Fruit fly (Drosophila melanogaster): ENCODE measurements around the gene dnk.
A peak's percentile ranks its signal among the peaks of the same experiment; 100 is the strongest.

Gene dnk

DNA sequence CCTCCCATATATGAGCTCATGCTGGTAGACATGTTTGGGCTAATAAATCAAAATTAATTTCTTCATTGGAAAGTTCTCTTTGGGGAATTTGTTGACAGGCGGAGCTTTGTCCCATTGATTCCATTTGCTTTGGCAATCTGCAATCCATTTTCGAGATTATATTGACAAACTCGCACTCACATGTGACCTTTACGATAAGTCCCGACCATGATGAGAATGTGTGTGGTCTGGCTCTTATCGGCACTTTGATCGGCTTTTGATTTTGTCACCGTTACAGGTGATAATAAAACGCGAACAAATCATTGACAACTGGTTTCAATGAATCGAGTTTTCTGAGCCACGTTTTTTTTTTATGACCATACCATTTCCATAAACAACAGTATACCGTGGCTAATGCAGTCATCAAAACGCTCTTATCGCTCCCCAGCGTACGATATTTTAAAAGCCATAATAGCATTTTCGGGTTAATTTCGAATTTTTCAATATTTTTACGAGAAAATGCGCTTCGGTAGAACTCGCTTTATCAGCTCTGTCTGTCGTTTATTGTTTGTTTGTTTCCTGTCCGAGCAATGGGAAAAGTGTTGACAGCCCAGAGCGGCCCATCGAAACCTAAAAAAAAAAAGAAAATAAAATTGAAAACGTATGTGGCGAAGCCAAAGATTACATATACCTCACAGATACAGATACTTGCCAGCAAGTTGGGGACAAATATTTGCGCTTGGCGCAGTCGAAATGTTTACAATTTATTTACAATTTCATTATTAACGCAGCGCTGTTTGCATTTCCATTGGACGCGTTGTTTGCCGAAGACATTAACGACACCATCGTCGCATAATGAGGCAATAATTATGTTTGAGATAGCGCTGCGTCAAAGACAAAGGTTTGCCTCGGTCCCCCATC, 16.8 kb downstream of the dnk start (continued):
- no peak for TF ChIP-seq eyg (GFP tag; optimal IDR thresholded peaks at IDR 0.05)
- TF ChIP-seq crp (GFP tag; optimal IDR thresholded peaks at IDR 0.05), result peak in 1 of 2 experiments; percentile 49
- TF ChIP-seq dimm (GFP tag; IDR thresholded peaks at IDR 0.05), result peak; percentile 28; the same call in 1 of the 2 replicates
- no peak for TF ChIP-seq Tbp (GFP tag; optimal IDR thresholded peaks at IDR 0.05)
- TF ChIP-seq D (optimal IDR thresholded peaks at IDR 0.05), result no peak
- peak; percentile 79 for TF ChIP-seq D (GFP tag; optimal IDR thresholded peaks at IDR 0.05)
- TF ChIP-seq inv (GFP tag; IDR thresholded peaks at IDR 0.05; ENCODE audit: partially characterized antibody), result no peak
- peak; percentile 49 for TF ChIP-seq CG11504 (tag; optimal IDR thresholded peaks at IDR 0.05)
- TF ChIP-seq CG9817 (tag; optimal IDR thresholded peaks at IDR 0.05), result peak; percentile 1
- peak; percentile 86 for TF ChIP-seq CG18619 (GFP tag; optimal IDR thresholded peaks at IDR 0.05)
- TF ChIP-seq abd-A (tag; optimal IDR thresholded peaks at IDR 0.05), result peak; percentile 85
- TF ChIP-seq CG10209 (GFP tag; optimal IDR thresholded peaks at IDR 0.05), result peak; percentile 91
- TF ChIP-seq Hmr (GFP tag; optimal IDR thresholded peaks at IDR 0.05), result no peak
- TF ChIP-seq CG6813 (GFP tag; optimal IDR thresholded peaks at IDR 0.05), result peak; percentile 79
- peak; percentile 70 for TF ChIP-seq CG2678 (tag; optimal IDR thresholded peaks at IDR 0.05)
- peak; percentile 61; the same call in 1 of the 2 replicates for TF ChIP-seq E2f2 (GFP tag; IDR thresholded peaks at IDR 0.05)
- TF ChIP-seq Adf1 (GFP tag; IDR thresholded peaks at IDR 0.05), result no peak
- no peak for TF ChIP-seq Dip3 (GFP tag; optimal IDR thresholded peaks at IDR 0.05)
- TF ChIP-seq schlank (tag; optimal IDR thresholded peaks at IDR 0.05), result peak; percentile 10
- TF ChIP-seq Ptx1 (GFP tag; IDR thresholded peaks at IDR 0.05), result no peak
- no peak for TF ChIP-seq CG7839 (tag; optimal IDR thresholded peaks at IDR 0.05)
- peak; percentile 48 for TF ChIP-seq CG12942 (GFP tag; optimal IDR thresholded peaks at IDR 0.05)
- TF ChIP-seq Max (GFP tag; optimal IDR thresholded peaks at IDR 0.05), result no peak
- TF ChIP-seq lab (GFP tag; optimal IDR thresholded peaks at IDR 0.05), result peak; percentile 26
- no peak for TF ChIP-seq zen2 (GFP tag; IDR thresholded peaks at IDR 0.05; ENCODE audit: partially characterized antibody)
- TF ChIP-seq CG4730 (GFP tag; IDR thresholded peaks at IDR 0.05), result no peak
- TF ChIP-seq CG15479 (GFP tag; optimal IDR thresholded peaks at IDR 0.05), result peak; percentile 65
- peak; percentile 33 for TF ChIP-seq CG4617 (GFP tag; optimal IDR thresholded peaks at IDR 0.05; ENCODE audit: borderline replicate concordance)
- TF ChIP-seq CG17912 (GFP tag; optimal IDR thresholded peaks at IDR 0.05), result peak; percentile 82
- no peak for TF ChIP-seq sisA (GFP tag; IDR thresholded peaks at IDR 0.05)
- peak; percentile 57 for TF ChIP-seq CG3065 (GFP tag; optimal IDR thresholded peaks at IDR 0.05)
- TF ChIP-seq CG1603 (tag; optimal IDR thresholded peaks at IDR 0.05), result peak; percentile 84
- TF ChIP-seq CG5245 (GFP tag; optimal IDR thresholded peaks at IDR 0.05), result no peak
- peak; percentile 82 for TF ChIP-seq CG8388 (GFP tag; optimal IDR thresholded peaks at IDR 0.05)
- peak; percentile 48; the same call in 2 of the 3 replicates for TF ChIP-seq CG17361 (GFP tag; IDR thresholded peaks at IDR 0.05)
- no peak for TF ChIP-seq mam (GFP tag; optimal IDR thresholded peaks at IDR 0.05)
- TF ChIP-seq Hmx (GFP tag; optimal IDR thresholded peaks at IDR 0.05), result no peak
- peak; percentile 74; the same call in 2 of the 3 replicates for TF ChIP-seq Optix (GFP tag; IDR thresholded peaks at IDR 0.05)
- no peak for TF ChIP-seq ttk (GFP tag; IDR thresholded peaks at IDR 0.05)
- TF ChIP-seq CG18262 (tag; optimal IDR thresholded peaks at IDR 0.05), result peak; percentile 53
- TF ChIP-seq CG16863 (GFP tag; optimal IDR thresholded peaks at IDR 0.05), result peak; percentile 82
- peak; percentile 25 for TF ChIP-seq CG18764 (GFP tag; optimal IDR thresholded peaks at IDR 0.05)
- TF ChIP-seq CG14050 (GFP tag; IDR thresholded peaks at IDR 0.05), result no peak; the same call in 2 of the 3 replicates
- TF ChIP-seq CG10654 (GFP tag; optimal IDR thresholded peaks at IDR 0.05), result no peak
- TF ChIP-seq CG30020 (tag; optimal IDR thresholded peaks at IDR 0.05), result peak; percentile 19
- TF ChIP-seq tup (GFP tag; optimal IDR thresholded peaks at IDR 0.05), result peak; percentile 74
- TF ChIP-seq CG6683 (GFP tag; optimal IDR thresholded peaks at IDR 0.05), result peak; percentile 17
- peak; percentile 29 for TF ChIP-seq CG9437 (GFP tag; optimal IDR thresholded peaks at IDR 0.05)

All from whole organism, embryonic.